Worm (Caenorhabditis elegans) whole organism, L3 larva: Measurements from ENCODE around the gene C07A9.5.

Experiments used
- R02D3.7 ChIP-seq: fragments of 150-350 bp; optimal IDR thresholded peaks from 2 replicates; lab custom pipeline; 2014; ENCODE audit warnings: missing biosample characterization, missing genetic modification characterization
- aly-2 ChIP-seq: fragments of 150-350 bp; optimal IDR thresholded peaks from 2 replicates; lab custom pipeline; 2014; ENCODE audit warnings: missing biosample characterization, missing genetic modification characterization
- ama-1 ChIP-seq: fragments of 150-350 bp; optimal IDR thresholded peaks from 2 replicates; lab custom pipeline; 2018
- ceh-28 ChIP-seq: fragments of 150-350 bp; optimal IDR thresholded peaks from 2 replicates; lab custom pipeline; 2014; ENCODE audit warnings: missing biosample characterization, missing genetic modification reagents, missing genetic modification characterization
- eor-1 ChIP-seq, 2 experiments: fragments of 150-350 bp; optimal IDR thresholded peaks; 2 replicates each; lab custom pipeline; 2014 to 2018; ENCODE audit warnings: missing biosample characterization in 2 of 2, missing genetic modification characterization in 2 of 2
- fkh-10 ChIP-seq: sonication (generic microtip); optimal IDR thresholded peaks from 2 replicates; lab custom pipeline; 2017; ENCODE audit warnings: missing biosample characterization, missing genetic modification reagents, missing genetic modification characterization
- fos-1 ChIP-seq: fragments of 150-350 bp; optimal IDR thresholded peaks from 2 replicates; lab custom pipeline; 2014; ENCODE audit warnings: missing biosample characterization, missing genetic modification characterization
- lin-39 ChIP-seq: fragments of 150-350 bp; optimal IDR thresholded peaks from 2 replicates; lab custom pipeline; 2018; ENCODE audit warnings: missing biosample characterization, missing genetic modification reagents, missing genetic modification characterization
- nfya-1 ChIP-seq: sonication (generic microtip); optimal IDR thresholded peaks from 2 replicates; lab custom pipeline; 2017; ENCODE audit warnings: missing genetic modification characterization, mild to moderate bottlenecking, missing compliant biosample characterization, antibody characterized with exemption, moderate library complexity; ENCODE audit not compliant: insufficient read depth
- nhr-25 ChIP-seq: sonication (generic microtip); optimal IDR thresholded peaks from 2 replicates; lab custom pipeline; 2017; ENCODE audit warnings: missing biosample characterization, missing genetic modification characterization
- nhr-76 ChIP-seq: fragments of 150-350 bp; sonication (generic microtip); optimal IDR thresholded peaks from 5 replicates; lab custom pipeline; 2014; ENCODE audit warnings: missing biosample characterization, missing genetic modification characterization
- pha-4 ChIP-seq: fragments of 150-350 bp; optimal IDR thresholded peaks from 2 replicates; lab custom pipeline; 2014; ENCODE audit warnings: missing biosample characterization, missing genetic modification reagents, missing genetic modification characterization
- unc-39 ChIP-seq: sonication (generic microtip); optimal IDR thresholded peaks from 4 replicates; lab custom pipeline; 2017; ENCODE audit warnings: missing biosample characterization, missing genetic modification characterization
- ztf-11 ChIP-seq: fragments of 150-350 bp; optimal IDR thresholded peaks from 2 replicates; lab custom pipeline; 2014; ENCODE audit warnings: missing biosample characterization, missing genetic modification characterization

DNA sequence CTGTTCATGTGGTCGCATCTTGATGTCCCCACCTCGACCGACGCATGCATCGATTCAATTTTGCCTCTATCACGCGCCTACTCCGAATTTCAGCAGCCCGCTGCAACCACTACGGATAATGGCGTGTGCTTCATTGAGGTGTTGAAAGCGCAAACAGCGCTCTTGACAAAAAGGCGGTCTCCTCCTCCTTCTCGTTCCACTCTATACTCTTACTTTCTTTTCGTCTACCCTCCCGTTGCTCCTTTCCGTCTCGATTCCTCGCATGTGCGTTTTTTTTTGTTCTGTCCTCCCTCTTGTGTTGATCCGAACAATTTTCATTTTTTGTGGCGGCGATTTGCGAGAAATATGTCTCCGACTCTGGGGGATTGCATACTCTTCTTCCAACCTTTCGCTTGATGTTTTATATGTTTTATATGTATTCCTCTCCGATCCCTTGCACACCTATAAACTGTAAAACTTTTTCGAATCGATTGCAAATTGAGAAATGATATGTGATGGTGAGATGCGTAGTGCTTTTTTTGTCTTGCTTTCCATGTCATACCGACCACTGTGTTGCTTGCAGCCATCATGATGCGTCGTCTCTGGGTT lies 20.1 kb upstream of the C07A9.5 start:
- TF ChIP-seq pha-4 (tag; lab: Kevin White, UChicago) (peak; percentile 68), ama-1 (no peak), unc-39 (no peak), nhr-25 (tag; lab: Kevin White, UChicago) (no peak), eor-1 (tag; optimal IDR thresholded peaks at IDR 0.05; lab: Kevin White, UChicago) (no peak), lin-39 (tag; lab: Kevin White, UChicago) (no peak), aly-2 (tag; lab: Kevin White, UChicago) (no peak), fkh-10 (GFP tag; lab: Kevin White, UChicago) (no peak), R02D3.7 (tag; lab: Kevin White, UChicago) (no peak), ceh-28 (tag; lab: Kevin White, UChicago) (no peak), ztf-11 (tag; lab: Kevin White, UChicago) (no peak), fos-1 (tag; lab: Kevin White, UChicago) (no peak), nhr-76 (tag; lab: Kevin White, UChicago) (no peak), nfya-1 (tag; lab: Kevin White, UChicago) (peak; percentile 3)
